Fruit fly (Drosophila melanogaster) whole organism, embryonic: ENCODE results near the gene CG11600.
A peak's percentile ranks its signal among the peaks of the same experiment; 100 is the strongest.

Experiments used
- Ada2b ChIP-seq: fragments of 200-800 bp; sonication (Bioruptor generic); IDR thresholded peaks from 2 replicates; pipeline ENCODE4 v1.3.6; 2022; ENCODE audit warnings: missing biosample characterization, missing genetic modification characterization
- BEAF-32 ChIP-seq: fragments of 200-800 bp; sonication (Bioruptor generic); optimal IDR thresholded peaks from 3 replicates; lab custom pipeline; 2017; ENCODE audit warnings: missing biosample characterization, missing genetic modification characterization, mild to moderate bottlenecking, moderate library complexity, missing genetic modification reagents
- BtbVII ChIP-seq: fragments of 200-800 bp; sonication (Bioruptor generic); optimal IDR thresholded peaks from 3 replicates; lab custom pipeline; 2017; ENCODE audit warnings: missing biosample characterization, mild to moderate bottlenecking, missing genetic modification characterization
- CG1024 ChIP-seq: fragments of 200-800 bp; sonication (Bioruptor generic); IDR thresholded peaks from 2 replicates; pipeline ENCODE4 v1.3.6; 2022; ENCODE audit warnings: missing biosample characterization, missing genetic modification characterization
- CG10431 ChIP-seq: fragments of 200-800 bp; sonication (Bioruptor generic); optimal IDR thresholded peaks from 3 replicates; lab custom pipeline; 2018; ENCODE audit warnings: missing biosample characterization, mild to moderate bottlenecking, missing genetic modification characterization
- CG10543 ChIP-seq: fragments of 200-800 bp; sonication (Bioruptor generic); optimal IDR thresholded peaks from 3 replicates; lab custom pipeline; 2017; ENCODE audit warnings: missing biosample characterization, mild to moderate bottlenecking, missing genetic modification characterization, moderate library complexity
- CG11456 ChIP-seq: fragments of 200-800 bp; sonication (Bioruptor generic); IDR thresholded peaks from 3 replicates; pipeline ENCODE4 v1.3.6; 2022; ENCODE audit warnings: missing biosample characterization, missing genetic modification characterization
- CG12659 ChIP-seq: fragments of 200-800 bp; sonication (Bioruptor generic); optimal IDR thresholded peaks from 3 replicates; lab custom pipeline; 2017; ENCODE audit warnings: mild to moderate bottlenecking, missing biosample characterization, missing genetic modification reagents, missing genetic modification characterization
- CG13775 ChIP-seq: fragments of 200-800 bp; sonication (Bioruptor generic); optimal IDR thresholded peaks from 3 replicates; lab custom pipeline; 2017; ENCODE audit warnings: missing biosample characterization, mild to moderate bottlenecking, missing genetic modification characterization
- CG15479 ChIP-seq: fragments of 200-800 bp; sonication (Bioruptor generic); optimal IDR thresholded peaks from 3 replicates; lab custom pipeline; 2019; ENCODE audit warnings: missing biosample characterization, mild to moderate bottlenecking, missing genetic modification characterization, moderate library complexity
- CG17359 ChIP-seq: fragments of 200-800 bp; sonication (Bioruptor generic); optimal IDR thresholded peaks from 3 replicates; lab custom pipeline; 2018; ENCODE audit warnings: missing biosample characterization, mild to moderate bottlenecking, missing genetic modification characterization, moderate library complexity
- CG18011 ChIP-seq: fragments of 200-800 bp; sonication (Bioruptor generic); optimal IDR thresholded peaks from 2 replicates; lab custom pipeline; 2017; ENCODE audit warnings: missing biosample characterization, missing genetic modification characterization, mild to moderate bottlenecking, moderate library complexity, missing genotype
- CG31224 ChIP-seq: fragments of 200-800 bp; sonication (Bioruptor generic); IDR thresholded peaks from 2 replicates; pipeline ENCODE4 v1.3.6; 2022; ENCODE audit warnings: missing biosample characterization, missing genetic modification characterization
- CG32772 ChIP-seq: fragments of 200-800 bp; sonication (Bioruptor generic); IDR thresholded peaks from 2 replicates; pipeline ENCODE4 v1.3.6; 2022; ENCODE audit warnings: missing biosample characterization, missing genetic modification characterization
- CG3407 ChIP-seq: fragments of 200-800 bp; sonication (Bioruptor generic); optimal IDR thresholded peaks from 2 replicates; lab custom pipeline; 2018; ENCODE audit warnings: missing biosample characterization, mild to moderate bottlenecking, missing genetic modification characterization
- CG4328 ChIP-seq: fragments of 200-800 bp; sonication (Bioruptor generic); optimal IDR thresholded peaks from 3 replicates; lab custom pipeline; 2017; ENCODE audit warnings: missing biosample characterization, missing genetic modification reagents, missing genetic modification characterization
- CG4707 ChIP-seq: fragments of 200-800 bp; sonication (Bioruptor generic); optimal IDR thresholded peaks from 2 replicates; lab custom pipeline; 2018; ENCODE audit warnings: missing biosample characterization, mild to moderate bottlenecking, missing genetic modification characterization, moderate library complexity
- CG6683 ChIP-seq: fragments of 200-800 bp; sonication (Bioruptor generic); optimal IDR thresholded peaks from 2 replicates; lab custom pipeline; 2017; ENCODE audit warnings: missing biosample characterization, mild to moderate bottlenecking, missing genetic modification characterization, missing genetic modification reagents
- CG6689 ChIP-seq: fragments of 200-800 bp; sonication (Bioruptor generic); IDR thresholded peaks from 2 replicates; pipeline ENCODE4 v1.3.6; 2022; ENCODE audit warnings: missing biosample characterization, missing genetic modification characterization
- CG7556 ChIP-seq: fragments of 200-800 bp; sonication (Bioruptor generic); optimal IDR thresholded peaks from 2 replicates; lab custom pipeline; 2017; ENCODE audit warnings: missing biosample characterization, mild to moderate bottlenecking, missing genetic modification characterization
- HLH3B ChIP-seq: fragments of 200-800 bp; sonication (Bioruptor generic); IDR thresholded peaks from 2 replicates; pipeline ENCODE4 v1.3.6; 2022; ENCODE audit warnings: missing biosample characterization, missing genetic modification characterization
- HLH54F ChIP-seq: fragments of 200-800 bp; sonication (Bioruptor generic); optimal IDR thresholded peaks from 3 replicates; lab custom pipeline; 2016; ENCODE audit warnings: missing biosample characterization, missing genetic modification characterization
- HmgZ ChIP-seq: fragments of 200-800 bp; sonication (Bioruptor generic); optimal IDR thresholded peaks from 2 replicates; lab custom pipeline; 2018; ENCODE audit warnings: missing biosample characterization, mild to moderate bottlenecking, missing genetic modification characterization
- Hmr ChIP-seq: fragments of 200-800 bp; sonication (Bioruptor generic); optimal IDR thresholded peaks from 3 replicates; lab custom pipeline; 2017; ENCODE audit warnings: mild to moderate bottlenecking, missing biosample characterization, missing genetic modification reagents, missing genetic modification characterization
- Hr3 ChIP-seq: fragments of 200-800 bp; sonication (Bioruptor generic); optimal IDR thresholded peaks from 3 replicates; lab custom pipeline; 2016; ENCODE audit warnings: missing biosample characterization, missing genetic modification characterization
- Med ChIP-seq: fragments of 200-800 bp; sonication (Bioruptor generic); peaks from one replicate; lab custom pipeline; 2016; ENCODE audit warnings: missing biosample characterization, missing genetic modification characterization, mild to moderate bottlenecking, inconsistent platforms, moderate library complexity
- Nf-YB ChIP-seq: fragments of 200-800 bp; sonication (Bioruptor generic); optimal IDR thresholded peaks from 3 replicates; lab custom pipeline; 2019; ENCODE audit warnings: missing biosample characterization, mild to moderate bottlenecking, missing genetic modification characterization, moderate library complexity
- Oaz ChIP-seq: fragments of 200-800 bp; sonication (Bioruptor generic); IDR thresholded peaks from 2 replicates; pipeline ENCODE4 v1.3.6; 2022; ENCODE audit warnings: missing biosample characterization, missing genetic modification characterization
- Poxn ChIP-seq: fragments of 200-800 bp; sonication (Bioruptor generic); IDR thresholded peaks from 2 replicates; pipeline ENCODE4 v1.3.6; 2022; ENCODE audit warnings: missing biosample characterization, missing genetic modification characterization
- Sox102F ChIP-seq: fragments of 200-800 bp; sonication (Bioruptor generic); optimal IDR thresholded peaks from 2 replicates; lab custom pipeline; 2018; ENCODE audit warnings: missing biosample characterization, mild to moderate bottlenecking, missing genetic modification characterization, moderate library complexity
- Stat92E ChIP-seq, 3 experiments: fragments of >200 bp in 2 of 3; fragments of 200-800 bp in 1 of 3; sonication (Bioruptor generic) in 1 of 3; optimal IDR thresholded peaks; 2 replicates each; lab custom pipeline; 2017 to 2019; ENCODE audit warnings: missing biosample characterization in 3 of 3, missing genetic modification characterization in 3 of 3, mild to moderate bottlenecking in 1 of 3, moderate library complexity in 1 of 3
- ab ChIP-seq: fragments of 200-800 bp; sonication (Bioruptor generic); optimal IDR thresholded peaks from 2 replicates; lab custom pipeline; 2016; ENCODE audit warnings: missing biosample characterization, missing genetic modification characterization
- ash1 ChIP-seq: fragments of 200-800 bp; sonication (Bioruptor generic); optimal IDR thresholded peaks from 2 replicates; lab custom pipeline; 2018; ENCODE audit warnings: missing biosample characterization, mild to moderate bottlenecking, missing genetic modification characterization
- caup ChIP-seq: fragments of 200-800 bp; sonication (Bioruptor generic); optimal IDR thresholded peaks from 3 replicates; lab custom pipeline; 2017; ENCODE audit warnings: missing biosample characterization, mild to moderate bottlenecking, missing genetic modification characterization, moderate library complexity; ENCODE audit not compliant: severe bottlenecking
- crol ChIP-seq: fragments of 200-800 bp; sonication (Bioruptor generic); IDR thresholded peaks from 2 replicates; pipeline ENCODE4 v1.3.6; 2022; ENCODE audit warnings: missing biosample characterization, missing genetic modification characterization
- dati ChIP-seq: fragments of 200-800 bp; sonication (Bioruptor generic); IDR thresholded peaks from 2 replicates; pipeline ENCODE4 v1.3.6; 2022; ENCODE audit warnings: missing biosample characterization, missing genetic modification characterization
- hbn ChIP-seq: fragments of 200-800 bp; sonication (Bioruptor generic); IDR thresholded peaks from 2 replicates; pipeline ENCODE4 v1.3.6; 2022; ENCODE audit warnings: missing biosample characterization, missing genetic modification characterization; ENCODE audit not compliant: partially characterized antibody
- her ChIP-seq: fragments of 200-800 bp; sonication (Bioruptor generic); optimal IDR thresholded peaks from 2 replicates; lab custom pipeline; 2016; ENCODE audit warnings: missing biosample characterization, missing genetic modification characterization
- insv ChIP-seq, 2 experiments: fragments of 200-800 bp; sonication (Bioruptor generic); optimal IDR thresholded peaks; 3 replicates each; lab custom pipeline; 2016 to 2018; ENCODE audit warnings: missing biosample characterization in 2 of 2, missing genetic modification characterization in 2 of 2
- kni ChIP-seq: fragments of 200-800 bp; sonication (Bioruptor generic); optimal IDR thresholded peaks from 3 replicates; lab custom pipeline; 2017; ENCODE audit warnings: mild to moderate bottlenecking, missing biosample characterization, missing genetic modification reagents, missing genetic modification characterization
- lbe ChIP-seq: fragments of 200-800 bp; sonication (Bioruptor generic); optimal IDR thresholded peaks from 2 replicates; lab custom pipeline; 2016; ENCODE audit warnings: missing biosample characterization, mild to moderate bottlenecking, missing genetic modification characterization
- nerfin-1 ChIP-seq: fragments of 200-800 bp; sonication (Bioruptor generic); optimal IDR thresholded peaks from 3 replicates; lab custom pipeline; 2019; ENCODE audit warnings: missing biosample characterization, mild to moderate bottlenecking, missing genetic modification characterization, moderate library complexity
- nmo ChIP-seq: fragments of 200-800 bp; sonication (Bioruptor generic); optimal IDR thresholded peaks from 2 replicates; lab custom pipeline; 2018; ENCODE audit warnings: missing biosample characterization, mild to moderate bottlenecking, missing genetic modification characterization, moderate library complexity
- pros ChIP-seq: fragments of 200-800 bp; sonication (Bioruptor generic); optimal IDR thresholded peaks from 3 replicates; lab custom pipeline; 2019; ENCODE audit warnings: missing biosample characterization, mild to moderate bottlenecking, missing genetic modification characterization, moderate library complexity
- psq ChIP-seq: fragments of 200-800 bp; sonication (Bioruptor generic); optimal IDR thresholded peaks from 2 replicates; lab custom pipeline; 2017; ENCODE audit warnings: missing biosample characterization, missing genetic modification characterization
- schlank ChIP-seq: fragments of 200-800 bp; sonication (Bioruptor generic); optimal IDR thresholded peaks from 2 replicates; lab custom pipeline; 2018; ENCODE audit warnings: missing biosample characterization, mild to moderate bottlenecking, missing genetic modification characterization
- sob ChIP-seq: fragments of 200-800 bp; sonication (Bioruptor generic); IDR thresholded peaks from 2 replicates; pipeline ENCODE4 v1.3.6; 2022; ENCODE audit warnings: missing biosample characterization, missing genetic modification characterization
- zen ChIP-seq: fragments of 200-800 bp; sonication (Bioruptor generic); optimal IDR thresholded peaks from 3 replicates; lab custom pipeline; 2018; ENCODE audit warnings: missing biosample characterization, mild to moderate bottlenecking, missing genetic modification characterization, moderate library complexity
- zfh1 ChIP-seq: fragments of 200-800 bp; sonication (Bioruptor generic); IDR thresholded peaks from 3 replicates; pipeline ENCODE4 v1.3.6; 2022; ENCODE audit warnings: missing biosample characterization, missing genetic modification characterization

The CG11600 gene

dm6 chr3R:12626674-12627382, 9.5 kb upstream of the CG11600 start (continued):
- TF ChIP-seq HLH54F (GFP tag; lab: Kevin White, UChicago) (no peak), Nf-YB (GFP tag; lab: Kevin White, UChicago) (no peak), lbe (no peak), pros (GFP tag; lab: Kevin White, UChicago) (peak; percentile 61), Stat92E (GFP tag; optimal IDR thresholded peaks at IDR 0.05; lab: Kevin White, UChicago) (no peak), CG11456 (GFP tag; lab: Robert Waterston, UW) (no peak), kni (GFP tag; lab: Kevin White, UChicago) (peak; percentile 46), schlank (tag; lab: Kevin White, UChicago) (no peak), BtbVII (GFP tag; lab: Kevin White, UChicago) (no peak), CG15479 (peak; percentile 53), CG4328 (GFP tag; lab: Kevin White, UChicago) (no peak), CG6689 (GFP tag; lab: Robert Waterston, UW) (no peak), BEAF-32 (no peak), CG7556 (no peak), CG32772 (GFP tag; lab: Robert Waterston, UW) (no peak), her (GFP tag; lab: Kevin White, UChicago) (no peak), Ada2b (no peak), CG31224 (GFP tag; lab: Robert Waterston, UW) (no peak), nerfin-1 (tag; lab: Kevin White, UChicago) (no peak), ash1 (GFP tag; lab: Kevin White, UChicago) (no peak), Med (GFP tag; lab: Kevin White, UChicago) (peak; percentile 69), CG10543 (GFP tag; lab: Kevin White, UChicago) (peak; percentile 35), zen (tag; lab: Kevin White, UChicago) (peak; percentile 17), Hmr (GFP tag; lab: Kevin White, UChicago) (no peak), Hr3 (GFP tag; lab: Kevin White, UChicago) (no peak), CG18011 (GFP tag; lab: Kevin White, UChicago) (no peak), Sox102F (GFP tag; lab: Kevin White, UChicago) (no peak), CG17359 (tag; lab: Kevin White, UChicago) (no peak), CG12659 (GFP tag; lab: Kevin White, UChicago) (no peak), CG1024 (GFP tag; lab: Robert Waterston, UW) (no peak), CG10431 (GFP tag; lab: Kevin White, UChicago) (no peak), Oaz (GFP tag; lab: Robert Waterston, UW) (no peak), psq (GFP tag; lab: Kevin White, UChicago) (peak; percentile 88), HmgZ (tag; lab: Kevin White, UChicago) (no peak), Poxn (no peak), CG3407 (GFP tag; lab: Kevin White, UChicago) (no peak), crol (GFP tag; lab: Robert Waterston, UW) (no peak), CG13775 (GFP tag; lab: Kevin White, UChicago) (no peak), insv (GFP tag; optimal IDR thresholded peaks at IDR 0.05; lab: Kevin White, UChicago) (peak; percentile 97 to 99), sob (GFP tag; lab: Robert Waterston, UW) (no peak), hbn (GFP tag; lab: Robert Waterston, UW) (no peak), nmo (no peak), CG6683 (GFP tag; lab: Kevin White, UChicago) (no peak), CG4707 (GFP tag; lab: Kevin White, UChicago) (no peak), zfh1 (GFP tag; lab: Robert Waterston, UW) (no peak), ab (GFP tag; lab: Kevin White, UChicago) (no peak), HLH3B (no peak), dati (no peak), caup (peak; percentile 10)
